Worm (Caenorhabditis elegans) whole organism, early embryonic: Measurements from ENCODE around the gene gsy-1.

Experiments used
- B0310.2 ChIP-seq: sonication (generic microtip); optimal IDR thresholded peaks from 2 replicates; lab custom pipeline; 2016; ENCODE audit warnings: mild to moderate bottlenecking, missing genetic modification characterization, missing compliant biosample characterization
- F13C5.2 ChIP-seq: sonication (generic microtip); optimal IDR thresholded peaks from 2 replicates; lab custom pipeline; 2017; ENCODE audit warnings: mild to moderate bottlenecking, missing genetic modification characterization, inconsistent platforms, missing compliant biosample characterization
- aly-1 ChIP-seq: sonication (generic microtip); optimal IDR thresholded peaks from 2 replicates; lab custom pipeline; 2016; ENCODE audit warnings: missing genetic modification characterization, missing compliant biosample characterization
- ama-1 ChIP-seq: fragments of 150-350 bp; optimal IDR thresholded peaks from 2 replicates; lab custom pipeline; 2014
- ceh-13 ChIP-seq: fragments of 200-800 bp; sonication (Bioruptor generic); optimal IDR thresholded peaks from 2 replicates; lab custom pipeline; 2018; ENCODE audit warnings: mild to moderate bottlenecking, missing genetic modification characterization, missing compliant biosample characterization
- ceh-36 ChIP-seq: sonication (generic microtip); optimal IDR thresholded peaks from 2 replicates; lab custom pipeline; 2016; ENCODE audit warnings: missing genetic modification characterization, inconsistent platforms, missing compliant biosample characterization
- ets-7 ChIP-seq: sonication (generic microtip); optimal IDR thresholded peaks from 2 replicates; lab custom pipeline; 2016; ENCODE audit warnings: missing genotype, missing genetic modification characterization, missing compliant biosample characterization
- flt-1 ChIP-seq: fragments of 200-800 bp; sonication (Bioruptor generic); IDR thresholded peaks from 2 replicates; pipeline ENCODE4 v1.3.6; 2022; ENCODE audit warnings: missing genetic modification characterization, missing compliant biosample characterization
- hmbx-1 ChIP-seq: sonication (generic microtip); optimal IDR thresholded peaks from 2 replicates; lab custom pipeline; 2016; ENCODE audit warnings: mild to moderate bottlenecking, missing genetic modification characterization, missing compliant biosample characterization
- hmg-4 ChIP-seq: fragments of 200-800 bp; sonication (Bioruptor generic); optimal IDR thresholded peaks from 2 replicates; lab custom pipeline; 2018; ENCODE audit warnings: mild to moderate bottlenecking, missing genetic modification characterization, missing compliant biosample characterization
- hnd-1 ChIP-seq: sonication (generic microtip); optimal IDR thresholded peaks from 2 replicates; lab custom pipeline; 2016; ENCODE audit warnings: missing genetic modification characterization, missing compliant biosample characterization
- pes-1 ChIP-seq: fragments of 200-800 bp; sonication (Bioruptor generic); IDR thresholded peaks from 2 replicates; pipeline ENCODE4 v1.3.6; 2022; ENCODE audit warnings: missing genetic modification reagents, missing genetic modification characterization, missing compliant biosample characterization
- scrt-1 ChIP-seq: fragments of 200-800 bp; sonication (Bioruptor generic); IDR thresholded peaks from 2 replicates; pipeline ENCODE4 v1.3.6; 2022; ENCODE audit warnings: missing genetic modification characterization, missing compliant biosample characterization
- sea-1 ChIP-seq: fragments of 200-800 bp; sonication (Bioruptor generic); conservative IDR thresholded peaks from 2 replicates; pipeline ENCODE4 v1.3.6; 2022; ENCODE audit warnings: missing genetic modification characterization, missing compliant biosample characterization
- tbx-11 ChIP-seq: fragments of 200-800 bp; sonication (Bioruptor generic); IDR thresholded peaks from 2 replicates; pipeline ENCODE4 v1.3.6; 2022; ENCODE audit warnings: missing genetic modification characterization, missing compliant biosample characterization
- tbx-37 ChIP-seq: fragments of 200-800 bp; sonication (Bioruptor generic); conservative IDR thresholded peaks from 2 replicates; pipeline ENCODE4 v1.3.6; 2022; ENCODE audit warnings: missing genetic modification reagents, missing genetic modification characterization, missing compliant biosample characterization
- tra-4 ChIP-seq: sonication (generic microtip); optimal IDR thresholded peaks from 2 replicates; lab custom pipeline; 2017; ENCODE audit warnings: missing genetic modification characterization, missing compliant biosample characterization

Gene gsy-1

DNA sequence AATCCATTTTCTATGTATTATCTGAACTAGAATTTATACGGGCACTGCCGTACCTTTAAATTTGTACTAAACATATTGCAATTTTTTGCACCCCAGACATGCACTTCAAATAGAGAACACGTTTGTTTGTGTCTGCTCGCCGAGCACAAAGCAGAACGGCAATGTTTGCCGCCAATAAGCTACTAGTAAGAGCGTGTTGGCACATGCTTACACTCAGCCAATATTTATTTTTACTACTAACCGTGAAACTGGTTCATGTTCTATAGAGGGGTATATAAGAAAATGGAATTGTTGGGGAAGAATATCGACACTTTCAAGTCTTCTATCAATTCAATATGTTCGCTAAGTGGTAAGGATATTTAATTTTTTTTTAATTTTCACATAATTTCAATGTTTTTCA lies 29.1 kb upstream of the gsy-1 start, which contains the start of gene nspb-11:
Gene nspb-11 (plus strand): TSS at position 301 of the 400 bp plus-strand sequence.
- TF ChIP-seq ceh-13 (GFP tag; lab: Kevin White, UChicago) (no peak), flt-1 (GFP tag; lab: Robert Waterston, UW) (no peak), hmbx-1 (tag; lab: Kevin White, UChicago) (no peak), scrt-1 (no peak), tra-4 (tag; lab: Kevin White, UChicago) (no peak), hmg-4 (GFP tag; lab: Kevin White, UChicago) (no peak)

DNA sequence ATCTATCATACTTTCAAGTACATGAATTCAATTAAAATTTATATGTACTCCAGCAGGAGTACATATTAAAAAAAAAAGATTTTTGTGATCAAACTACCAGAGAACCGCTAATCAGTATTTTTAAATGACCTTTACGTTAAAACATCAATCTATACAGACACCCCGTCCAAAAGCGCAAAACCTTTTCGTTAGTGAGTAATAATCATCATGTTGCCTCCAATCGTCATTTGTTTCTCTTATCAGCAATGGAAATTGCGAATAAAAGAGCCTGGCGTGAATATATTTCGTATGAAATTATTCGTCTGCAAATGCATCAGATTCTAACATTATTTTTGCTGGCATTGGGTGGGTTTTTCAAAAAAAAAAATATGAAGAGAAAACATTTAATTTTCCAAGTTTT lies 26.3 kb upstream of the gsy-1 start, which contains the start of gene clec-66:
Gene clec-66 (plus strand): TSS at position 225 of the 400 bp plus-strand sequence.
- TF ChIP-seq hnd-1 (no peak), aly-1 (no peak), hmg-4 (GFP tag; lab: Kevin White, UChicago) (no peak), ets-7 (tag; lab: Kevin White, UChicago) (no peak)

DNA sequence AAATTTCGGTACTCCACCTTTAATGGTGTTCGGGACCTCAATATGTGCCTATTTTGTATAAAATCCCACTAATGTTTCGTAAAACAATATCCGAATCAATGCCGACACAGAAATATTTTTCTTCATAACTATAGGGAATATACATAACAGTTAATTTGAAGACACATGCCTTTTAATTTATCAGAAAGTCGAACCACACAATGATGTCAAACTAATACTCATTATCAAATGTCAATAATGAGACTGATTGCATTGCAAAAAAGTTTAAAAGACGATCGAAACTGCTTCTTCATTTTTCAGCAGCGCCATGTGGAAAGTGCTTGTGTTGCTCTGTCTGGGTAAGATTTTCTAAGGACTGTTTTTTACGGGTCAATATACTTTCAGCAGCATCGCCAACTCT lies 23.1 kb upstream of the gsy-1 start, which contains the start of gene clec-65:
Gene clec-65 (plus strand): TSS at position 301 of the 400 bp plus-strand sequence.
- TF ChIP-seq F13C5.2 (tag; lab: Kevin White, UChicago) (no peak), aly-1 (no peak), ets-7 (tag; lab: Kevin White, UChicago) (no peak), ceh-13 (GFP tag; lab: Kevin White, UChicago) (no peak)

DNA sequence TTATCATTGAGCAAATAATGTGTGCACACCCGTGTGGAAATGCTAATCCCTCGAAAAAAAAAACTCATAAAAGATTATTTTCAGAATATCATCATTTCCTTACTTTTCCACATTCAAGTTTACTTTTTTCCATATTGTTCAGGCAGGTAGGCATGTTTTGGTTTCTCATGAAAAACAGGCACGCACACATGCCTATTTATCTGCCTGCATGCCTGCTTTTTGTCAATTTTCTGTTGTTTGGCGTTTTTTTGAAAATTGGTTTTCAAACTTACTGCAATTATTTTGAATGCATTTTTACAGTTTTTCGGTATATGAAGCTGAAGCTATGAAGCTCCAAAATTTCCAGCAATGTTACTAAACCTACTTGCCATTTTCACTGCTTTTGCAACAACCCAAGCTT lies 20.0 kb upstream of the gsy-1 start, which contains the start of gene clec-64:
Gene clec-64 (plus strand): TSS at position 301 of the 400 bp plus-strand sequence.
- TF ChIP-seq F13C5.2 (tag; lab: Kevin White, UChicago), result no peak
- TF ChIP-seq ets-7 (tag; lab: Kevin White, UChicago), result no peak

DNA sequence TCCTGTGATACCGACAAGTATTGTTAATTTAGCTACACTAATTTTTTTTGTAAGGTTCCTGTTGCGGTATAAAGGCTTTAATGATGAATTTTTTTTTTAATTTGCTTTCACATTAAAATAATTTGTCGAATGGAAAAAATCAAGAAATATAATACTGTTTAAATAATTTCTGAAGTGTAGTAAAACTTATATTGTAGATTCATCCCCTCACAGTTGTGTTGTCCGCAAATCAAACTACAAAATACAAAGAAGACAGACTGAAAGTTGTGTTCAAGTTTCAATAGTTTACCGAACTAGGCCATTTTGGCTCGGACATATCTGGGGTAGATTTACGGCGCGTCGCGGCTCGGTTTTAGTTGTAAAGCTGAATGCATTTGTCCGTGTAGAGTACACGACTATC lies 19.4 kb upstream of the gsy-1 start:
- TF ChIP-seq flt-1 (GFP tag; lab: Robert Waterston, UW) (no peak), hmbx-1 (tag; lab: Kevin White, UChicago) (no peak), scrt-1 (no peak), ceh-36 (tag; lab: Kevin White, UChicago) (no peak), B0310.2 (no peak), sea-1 (GFP tag; lab: Robert Waterston, UW) (no peak), tbx-11 (GFP tag; lab: Robert Waterston, UW) (no peak), pes-1 (no peak), ama-1 (lab: Kevin White, UChicago) (no peak), hmg-4 (GFP tag; lab: Kevin White, UChicago) (no peak), hnd-1 (no peak), ets-7 (tag; lab: Kevin White, UChicago) (no peak), tra-4 (tag; lab: Kevin White, UChicago) (no peak), F13C5.2 (tag; lab: Kevin White, UChicago) (no peak), ceh-13 (GFP tag; lab: Kevin White, UChicago) (no peak), aly-1 (no peak), tbx-37 (GFP tag; lab: Robert Waterston, UW) (no peak)

DNA sequence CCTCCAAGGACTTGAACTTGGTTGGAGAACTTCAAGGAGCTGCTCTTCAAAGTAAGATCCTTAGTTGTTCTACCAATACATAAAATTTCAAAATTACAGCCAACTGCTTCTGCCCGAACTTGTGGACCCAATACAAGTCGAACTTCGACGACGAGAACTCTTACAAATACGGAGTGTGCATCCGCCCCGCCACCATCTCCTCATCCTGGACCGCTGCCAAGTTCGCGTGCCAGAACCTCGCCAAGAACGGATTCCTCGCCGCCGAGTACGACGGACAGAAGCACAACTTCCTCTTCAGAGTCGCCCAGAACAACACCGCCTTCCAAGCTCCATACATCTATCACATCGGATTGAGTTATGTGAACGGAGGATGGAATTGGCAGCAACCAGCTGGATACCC lies 18.7 kb upstream of the gsy-1 start:
- TF ChIP-seq ceh-36 (tag; lab: Kevin White, UChicago), result no peak
- no peak for TF ChIP-seq hnd-1
- no peak for TF ChIP-seq tra-4 (tag; lab: Kevin White, UChicago)
- TF ChIP-seq aly-1, result no peak
- no peak for TF ChIP-seq B0310.2
- TF ChIP-seq ets-7 (tag; lab: Kevin White, UChicago), result no peak
- no peak for TF ChIP-seq pes-1
- no peak for TF ChIP-seq hmbx-1 (tag; lab: Kevin White, UChicago)
- no peak for TF ChIP-seq ama-1 (lab: Kevin White, UChicago)
- no peak for TF ChIP-seq ceh-13 (GFP tag; lab: Kevin White, UChicago)
- no peak for TF ChIP-seq scrt-1
- TF ChIP-seq F13C5.2 (tag; lab: Kevin White, UChicago), result no peak
- no peak for TF ChIP-seq sea-1 (GFP tag; lab: Robert Waterston, UW)

DNA sequence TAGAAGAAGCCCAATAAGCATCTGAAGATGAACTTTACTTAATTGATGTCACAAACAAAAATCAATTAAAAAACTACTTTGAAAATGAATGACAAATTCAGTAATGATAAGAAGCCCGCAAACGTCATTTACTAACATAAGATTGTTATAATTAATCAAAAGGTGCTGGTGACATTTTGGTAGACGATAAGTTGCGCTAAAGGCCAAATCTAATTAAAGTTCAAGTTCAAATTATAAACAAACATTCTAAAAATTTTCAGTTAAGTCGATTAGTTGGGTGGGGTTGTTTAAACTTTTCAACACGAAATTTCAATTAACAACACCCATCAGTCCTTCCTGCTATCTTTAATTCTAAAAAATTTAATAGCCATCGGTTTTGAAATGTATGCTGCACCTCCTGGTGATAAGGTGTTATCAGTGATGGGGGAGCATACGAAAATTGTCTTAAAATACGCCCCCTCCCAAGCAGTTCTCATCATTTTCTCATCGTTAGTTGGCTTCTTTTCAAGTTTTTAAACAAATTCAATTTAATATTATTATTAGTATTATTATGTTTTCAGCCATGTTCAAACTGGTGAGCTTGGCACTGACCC lies 17.3 kb upstream of the gsy-1 start, which contains the start of the genes clec-62 and clec-63:
Gene clec-62 (minus strand): TSS at position 51 of the 593 bp plus-strand sequence.
Gene clec-63 (plus strand): TSS at position 561 of the 593 bp plus-strand sequence.
- no peak for TF ChIP-seq ama-1 (lab: Kevin White, UChicago)
- no peak for TF ChIP-seq hmbx-1 (tag; lab: Kevin White, UChicago)
- no peak for TF ChIP-seq hnd-1
- no peak for TF ChIP-seq tbx-37 (GFP tag; lab: Robert Waterston, UW)
- TF ChIP-seq tra-4 (tag; lab: Kevin White, UChicago), result no peak
- no peak for TF ChIP-seq ceh-13 (GFP tag; lab: Kevin White, UChicago)
- TF ChIP-seq ceh-36 (tag; lab: Kevin White, UChicago), result no peak
- no peak for TF ChIP-seq hmg-4 (GFP tag; lab: Kevin White, UChicago)
- TF ChIP-seq F13C5.2 (tag; lab: Kevin White, UChicago), result no peak
- TF ChIP-seq pes-1, result no peak

DNA sequence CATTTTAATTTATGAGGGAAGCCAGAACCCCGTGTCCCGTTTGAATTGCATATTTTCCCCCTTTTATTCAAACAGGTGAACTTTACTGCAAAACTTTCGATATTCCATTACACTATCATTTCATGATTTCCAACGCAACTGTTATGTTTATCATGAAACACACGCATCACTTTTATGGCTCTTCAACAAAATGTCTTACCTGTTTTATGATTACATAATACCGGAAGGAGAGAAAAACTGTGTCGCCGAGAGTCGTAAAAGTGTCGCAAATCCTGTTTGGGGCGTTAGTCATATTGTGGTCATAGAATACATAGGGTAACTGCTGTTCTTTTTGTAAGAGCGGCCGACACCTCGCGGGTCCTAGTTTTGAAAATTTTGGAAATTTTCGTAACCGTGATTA lies 14.5 kb upstream of the gsy-1 start:
- no peak for TF ChIP-seq ama-1 (lab: Kevin White, UChicago)
- no peak for TF ChIP-seq hmg-4 (GFP tag; lab: Kevin White, UChicago)
- no peak for TF ChIP-seq sea-1 (GFP tag; lab: Robert Waterston, UW)
- TF ChIP-seq scrt-1, result no peak
- TF ChIP-seq tbx-37 (GFP tag; lab: Robert Waterston, UW), result no peak
- TF ChIP-seq tra-4 (tag; lab: Kevin White, UChicago), result no peak
- TF ChIP-seq ceh-36 (tag; lab: Kevin White, UChicago), result no peak
- no peak for TF ChIP-seq hmbx-1 (tag; lab: Kevin White, UChicago)
